Fruit fly (Drosophila melanogaster) whole organism, embryonic: ENCODE data around the gene Snm1.
A peak's percentile ranks its signal among the peaks of the same experiment; 100 is the strongest.

Experiments
- Abd-B ChIP-seq: fragments of 200-800 bp; sonication (Bioruptor generic); optimal IDR thresholded peaks from 2 replicates; lab custom pipeline; 2018; ENCODE audit warnings: missing biosample characterization, mild to moderate bottlenecking, missing genetic modification characterization, moderate library complexity
- Atf3 ChIP-seq: fragments of 200-800 bp; sonication (Bioruptor generic); optimal IDR thresholded peaks from 3 replicates; lab custom pipeline; 2016; ENCODE audit warnings: missing biosample characterization, missing genetic modification characterization
- Atf6 ChIP-seq: fragments of 200-800 bp; sonication (Bioruptor generic); IDR thresholded peaks from 2 replicates; pipeline ENCODE4 v1.3.6; 2022; ENCODE audit warnings: missing biosample characterization, missing genetic modification characterization
- CG11695 ChIP-seq: fragments of 200-800 bp; sonication (Bioruptor generic); IDR thresholded peaks from 3 replicates; pipeline ENCODE4 v1.3.6; 2022; ENCODE audit warnings: missing biosample characterization, missing genetic modification characterization
- CG13296 ChIP-seq: fragments of 200-800 bp; sonication (Bioruptor generic); optimal IDR thresholded peaks from 3 replicates; lab custom pipeline; 2018; ENCODE audit warnings: missing biosample characterization, mild to moderate bottlenecking, missing genetic modification characterization
- CG14860 ChIP-seq: fragments of 200-800 bp; sonication (Bioruptor generic); IDR thresholded peaks from 3 replicates; pipeline ENCODE4 v1.3.6; 2022; ENCODE audit warnings: missing biosample characterization, missing genetic modification characterization; ENCODE audit not compliant: partially characterized antibody
- CG15073 ChIP-seq: fragments of 200-800 bp; sonication (Bioruptor generic); optimal IDR thresholded peaks from 2 replicates; lab custom pipeline; 2016; ENCODE audit warnings: missing biosample characterization, missing genetic modification characterization
- CG2116 ChIP-seq: fragments of 200-800 bp; sonication (Bioruptor generic); optimal IDR thresholded peaks from 3 replicates; lab custom pipeline; 2018; ENCODE audit warnings: missing biosample characterization, mild to moderate bottlenecking, missing genetic modification characterization
- CG2199 ChIP-seq: fragments of 200-800 bp; sonication (Bioruptor generic); IDR thresholded peaks from 3 replicates; pipeline ENCODE4 v1.3.6; 2022; ENCODE audit warnings: missing biosample characterization, missing genetic modification characterization
- CG4617 ChIP-seq: fragments of 200-800 bp; sonication (Bioruptor generic); optimal IDR thresholded peaks from 3 replicates; lab custom pipeline; 2016; ENCODE audit warnings: missing biosample characterization, missing genetic modification characterization, borderline replicate concordance
- CG7556 ChIP-seq: fragments of 200-800 bp; sonication (Bioruptor generic); optimal IDR thresholded peaks from 2 replicates; lab custom pipeline; 2017; ENCODE audit warnings: missing biosample characterization, mild to moderate bottlenecking, missing genetic modification characterization
- CG8290 ChIP-seq, 3 experiments: fragments of 200-800 bp; sonication (Bioruptor generic); optimal IDR thresholded peaks; 2 replicates each; lab custom pipeline; 2016 to 2019; ENCODE audit warnings: missing biosample characterization in 3 of 3, missing genetic modification characterization in 3 of 3, mild to moderate bottlenecking in 2 of 3, moderate library complexity in 1 of 3
- CG8478 ChIP-seq: fragments of >200 bp; optimal IDR thresholded peaks from 2 replicates; lab custom pipeline; 2018
- CG9437 ChIP-seq: fragments of 200-800 bp; sonication (Bioruptor generic); optimal IDR thresholded peaks from 2 replicates; lab custom pipeline; 2018; ENCODE audit warnings: missing biosample characterization, mild to moderate bottlenecking, missing genetic modification characterization
- CTCF ChIP-seq: fragments of 200-800 bp; sonication (Bioruptor generic); optimal IDR thresholded peaks from 2 replicates; lab custom pipeline; 2017; ENCODE audit warnings: missing biosample characterization, mild to moderate bottlenecking, missing genetic modification characterization, moderate library complexity
- CkIIα-i1 ChIP-seq: fragments of 200-800 bp; sonication (Bioruptor generic); IDR thresholded peaks from 2 replicates; pipeline ENCODE4 v1.3.6; 2022; ENCODE audit warnings: missing biosample characterization, missing genetic modification characterization
- Dad ChIP-seq: fragments of 200-800 bp; sonication (Bioruptor generic); optimal IDR thresholded peaks from 3 replicates; lab custom pipeline; 2016; ENCODE audit warnings: missing biosample characterization, missing genetic modification characterization
- HmgZ ChIP-seq: fragments of 200-800 bp; sonication (Bioruptor generic); optimal IDR thresholded peaks from 2 replicates; lab custom pipeline; 2018; ENCODE audit warnings: missing biosample characterization, mild to moderate bottlenecking, missing genetic modification characterization
- Jarid2 ChIP-seq: fragments of 200-800 bp; sonication (Bioruptor generic); optimal IDR thresholded peaks from 3 replicates; lab custom pipeline; 2017; ENCODE audit warnings: mild to moderate bottlenecking, missing biosample characterization, missing genetic modification reagents, missing genetic modification characterization
- MESR4 ChIP-seq: fragments of 200-800 bp; sonication (Bioruptor generic); optimal IDR thresholded peaks from 2 replicates; lab custom pipeline; 2018; ENCODE audit warnings: missing biosample characterization, mild to moderate bottlenecking, missing genetic modification characterization, moderate library complexity
- Med ChIP-seq: fragments of 200-800 bp; sonication (Bioruptor generic); peaks from one replicate; lab custom pipeline; 2016; ENCODE audit warnings: missing biosample characterization, missing genetic modification characterization, mild to moderate bottlenecking, inconsistent platforms, moderate library complexity
- Nf-YC ChIP-seq: fragments of 200-800 bp; optimal IDR thresholded peaks from 3 replicates; lab custom pipeline; 2019; ENCODE audit warnings: missing biosample characterization, mild to moderate bottlenecking, missing genetic modification characterization, moderate library complexity
- PHDP ChIP-seq: fragments of 200-800 bp; sonication (Bioruptor generic); optimal IDR thresholded peaks from 3 replicates; lab custom pipeline; 2018; ENCODE audit warnings: missing biosample characterization, mild to moderate bottlenecking, missing genetic modification characterization, moderate library complexity
- Sox100B ChIP-seq: fragments of 200-800 bp; sonication (Bioruptor generic); optimal IDR thresholded peaks from 3 replicates; lab custom pipeline; 2018; ENCODE audit warnings: missing biosample characterization, mild to moderate bottlenecking, missing genetic modification characterization
- Trl ChIP-seq, 3 experiments: fragments of >200 bp in 2 of 3; fragments of 200-800 bp in 1 of 3; sonication (Bioruptor generic) in 1 of 3; optimal IDR thresholded peaks; 2 replicates in 1 of 3; 3 replicates in 2 of 3; lab custom pipeline; 2016 to 2017; ENCODE audit warnings: missing biosample characterization in 1 of 3, missing genetic modification characterization in 1 of 3
- bbx ChIP-seq: fragments of 200-800 bp; sonication (Bioruptor generic); IDR thresholded peaks from 2 replicates; pipeline ENCODE4 v1.3.6; 2022; ENCODE audit warnings: missing biosample characterization, missing genetic modification characterization; ENCODE audit not compliant: partially characterized antibody
- cad ChIP-seq: fragments of >200 bp; optimal IDR thresholded peaks from 2 replicates; lab custom pipeline; 2017; ENCODE audit warnings: missing biosample characterization, missing genetic modification characterization
- corto ChIP-seq: fragments of 200-800 bp; sonication (Bioruptor generic); optimal IDR thresholded peaks from 2 replicates; lab custom pipeline; 2016; ENCODE audit warnings: missing biosample characterization, mild to moderate bottlenecking, missing genetic modification characterization, moderate library complexity
- crc ChIP-seq: fragments of 200-800 bp; sonication (Bioruptor generic); optimal IDR thresholded peaks from 2 replicates; lab custom pipeline; 2016; ENCODE audit warnings: missing biosample characterization, missing genetic modification characterization
- klu ChIP-seq: fragments of 200-800 bp; sonication (Bioruptor generic); IDR thresholded peaks from 2 replicates; pipeline ENCODE4 v1.3.6; 2022; ENCODE audit warnings: missing biosample characterization, missing genetic modification characterization
- kni ChIP-seq: fragments of 200-800 bp; sonication (Bioruptor generic); optimal IDR thresholded peaks from 3 replicates; lab custom pipeline; 2017; ENCODE audit warnings: mild to moderate bottlenecking, missing biosample characterization, missing genetic modification reagents, missing genetic modification characterization
- lbe ChIP-seq: fragments of 200-800 bp; sonication (Bioruptor generic); optimal IDR thresholded peaks from 2 replicates; lab custom pipeline; 2016; ENCODE audit warnings: missing biosample characterization, mild to moderate bottlenecking, missing genetic modification characterization
- lola ChIP-seq, 3 experiments: fragments of >200 bp in 2 of 3; fragments of 200-800 bp in 1 of 3; sonication (Bioruptor generic) in 1 of 3; optimal IDR thresholded peaks; 2 replicates each; lab custom pipeline; 2017 to 2019; ENCODE audit warnings: missing biosample characterization in 3 of 3, missing genetic modification characterization in 3 of 3, mild to moderate bottlenecking in 1 of 3, moderate library complexity in 1 of 3
- nom ChIP-seq: fragments of 200-800 bp; sonication (Bioruptor generic); optimal IDR thresholded peaks from 2 replicates; lab custom pipeline; 2017; ENCODE audit warnings: missing biosample characterization, missing genetic modification characterization, mild to moderate bottlenecking, moderate library complexity, missing genetic modification reagents
- pzg ChIP-seq: fragments of 200-800 bp; sonication (Bioruptor generic); optimal IDR thresholded peaks from 3 replicates; lab custom pipeline; 2018; ENCODE audit warnings: missing biosample characterization, mild to moderate bottlenecking, missing genetic modification characterization, moderate library complexity
- sens-2 ChIP-seq: fragments of 200-800 bp; sonication (Bioruptor generic); IDR thresholded peaks from 2 replicates; pipeline ENCODE4 v1.3.6; 2022; ENCODE audit warnings: missing biosample characterization, missing genetic modification characterization
- sna ChIP-seq: fragments of 200-800 bp; sonication (Bioruptor generic); IDR thresholded peaks from 2 replicates; pipeline ENCODE4 v1.3.6; 2022; ENCODE audit warnings: missing biosample characterization, missing genetic modification characterization; ENCODE audit not compliant: partially characterized antibody
- ssp ChIP-seq: fragments of 200-800 bp; sonication (Bioruptor generic); IDR thresholded peaks from 2 replicates; pipeline ENCODE4 v1.3.6; 2022; ENCODE audit warnings: missing biosample characterization, missing genetic modification characterization
- sug ChIP-seq: fragments of 200-800 bp; optimal IDR thresholded peaks from 2 replicates; lab custom pipeline; 2019; ENCODE audit warnings: missing biosample characterization, mild to moderate bottlenecking, missing genetic modification characterization, moderate library complexity
- toy ChIP-seq: fragments of 200-800 bp; sonication (Bioruptor generic); IDR thresholded peaks from 2 replicates; pipeline ENCODE4 v1.3.6; 2022; ENCODE audit warnings: missing biosample characterization, missing genetic modification characterization

The Snm1 gene

DNA sequence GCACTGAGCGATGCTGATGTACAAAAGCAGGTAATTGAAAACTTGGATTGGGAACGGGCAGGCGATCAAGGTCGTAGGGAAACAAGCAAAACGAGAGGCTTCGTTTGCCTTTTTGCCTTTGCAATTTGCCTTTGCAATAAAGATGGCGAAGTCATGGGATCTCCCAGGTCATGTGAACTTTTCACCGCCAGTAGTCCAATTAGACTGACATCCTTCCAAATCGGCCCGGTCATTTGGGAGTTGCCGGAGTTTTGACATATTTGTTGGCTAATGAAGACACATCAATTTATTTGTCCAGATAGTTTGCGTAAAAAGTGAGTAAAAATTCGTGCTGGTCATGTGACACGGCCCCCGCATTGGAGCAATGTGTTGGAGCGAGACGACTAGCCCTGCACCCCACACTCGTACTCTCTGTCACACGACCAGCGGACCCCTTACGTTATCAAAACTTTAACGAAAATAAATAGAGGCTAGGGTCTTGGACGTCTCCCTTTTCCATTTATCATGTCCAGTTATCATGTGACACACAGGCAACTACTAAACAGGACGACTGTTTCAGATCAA lies 37.2 kb downstream of the Snm1 start (continued):
- TF ChIP-seq Abd-B (GFP tag; lab: Kevin White, UChicago): no peak
- TF ChIP-seq bbx (GFP tag; lab: Robert Waterston, UW): 0 out of 2 replicates have a peak, but pooled peaks have one; percentile 15
- TF ChIP-seq sna (GFP tag; lab: Robert Waterston, UW): no peak
- TF ChIP-seq CG11695 (GFP tag; lab: Robert Waterston, UW): no peak
- peak; percentile 63 for TF ChIP-seq Nf-YC (tag; lab: Kevin White, UChicago)
- no peak for TF ChIP-seq pzg (GFP tag; lab: Kevin White, UChicago)
- no peak for TF ChIP-seq ssp
- no peak for TF ChIP-seq CG7556 (GFP tag; lab: Kevin White, UChicago)
- TF ChIP-seq cad: peak; percentile 39
- no peak for TF ChIP-seq Atf3 (GFP tag; lab: Kevin White, UChicago)
- no peak for TF ChIP-seq Trl (optimal IDR thresholded peaks at IDR 0.05; lab: Kevin White, UChicago)
- no peak for TF ChIP-seq Trl (GFP tag; optimal IDR thresholded peaks at IDR 0.05; lab: Kevin White, UChicago)
- no peak for TF ChIP-seq sens-2
- no peak for TF ChIP-seq PHDP (tag; lab: Kevin White, UChicago)
- TF ChIP-seq CG8290 (GFP tag; optimal IDR thresholded peaks at IDR 0.05; lab: Kevin White, UChicago): no peak
- peak in 1 of 2 experiments; percentile 19 for TF ChIP-seq CG8290 (tag; optimal IDR thresholded peaks at IDR 0.05; lab: Kevin White, UChicago)
- peak; percentile 47 for TF ChIP-seq CG4617 (GFP tag; lab: Kevin White, UChicago)
- TF ChIP-seq CG2116 (GFP tag; lab: Kevin White, UChicago): no peak
- TF ChIP-seq CG14860 (GFP tag; lab: Robert Waterston, UW): no peak
- no peak for TF ChIP-seq Jarid2 (GFP tag; lab: Kevin White, UChicago)
- TF ChIP-seq Dad: no peak
- no peak for TF ChIP-seq Atf6
- no peak for TF ChIP-seq toy (GFP tag; lab: Robert Waterston, UW)
- no peak for TF ChIP-seq lbe (GFP tag; lab: Kevin White, UChicago)
- peak; percentile 57 for TF ChIP-seq sug (tag; lab: Kevin White, UChicago)
- TF ChIP-seq MESR4 (GFP tag; lab: Kevin White, UChicago): peak; percentile 13
- no peak for TF ChIP-seq corto
- TF ChIP-seq klu: no peak
- no peak for TF ChIP-seq crc (GFP tag; lab: Kevin White, UChicago)
- peak; percentile 17 for TF ChIP-seq CG8478
- no peak for TF ChIP-seq CkIIα-i1 (GFP tag; lab: Robert Waterston, UW)
- TF ChIP-seq CG9437: peak; percentile 97

DNA sequence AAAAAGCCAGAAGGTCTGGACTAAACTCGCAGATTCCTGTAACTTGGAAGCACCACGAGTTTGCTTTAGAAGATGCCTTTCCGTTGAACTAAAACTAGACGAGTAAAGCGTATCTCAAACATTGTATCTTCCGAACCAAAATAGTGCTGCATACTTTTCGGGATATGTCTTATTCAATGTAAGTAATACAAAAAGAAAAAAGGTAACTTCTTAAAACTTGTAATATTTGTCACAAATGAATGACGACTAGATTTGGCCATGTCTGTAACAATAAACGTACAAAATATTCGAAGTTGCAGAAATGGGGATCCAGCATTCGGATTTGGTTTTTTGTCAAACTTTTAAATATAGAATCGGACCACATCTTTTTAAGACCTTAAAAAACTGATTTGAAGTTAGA lies 40.0 kb downstream of the Snm1 start:
- TF ChIP-seq CG15073 (peak; percentile 73), Med (GFP tag; lab: Kevin White, UChicago) (peak; percentile 54), CG13296 (no peak), kni (GFP tag; lab: Kevin White, UChicago) (no peak), Sox100B (GFP tag; lab: Kevin White, UChicago) (no peak), lola (GFP tag; optimal IDR thresholded peaks at IDR 0.05; lab: Kevin White, UChicago) (no peak), sens-2 (no peak), CG2199 (GFP tag; lab: Robert Waterston, UW) (peak; percentile 86; the same call in 2 of the 3 replicates), nom (GFP tag; lab: Kevin White, UChicago) (peak; percentile 11), HmgZ (tag; lab: Kevin White, UChicago) (peak; percentile 33), CTCF (peak; percentile 11)
- TF ChIP-seq, all 482 proteins: peak for 6
